Fruit fly (Drosophila melanogaster) whole organism, pupa: ENCODE measurements around the gene CG17666.

Source experiments
- CG4496 ChIP-seq: fragments of 200-800 bp; sonication (Bioruptor generic); IDR thresholded peaks from 3 replicates; pipeline ENCODE4 v1.3.6; 2022; ENCODE audit warnings: missing biosample characterization, missing genetic modification characterization
- Snoo ChIP-seq: fragments of 200-800 bp; sonication (Bioruptor generic); optimal IDR thresholded peaks from 3 replicates; lab custom pipeline; 2017; ENCODE audit warnings: missing biosample characterization, mild to moderate bottlenecking, missing genetic modification characterization, inconsistent platforms

DNA sequence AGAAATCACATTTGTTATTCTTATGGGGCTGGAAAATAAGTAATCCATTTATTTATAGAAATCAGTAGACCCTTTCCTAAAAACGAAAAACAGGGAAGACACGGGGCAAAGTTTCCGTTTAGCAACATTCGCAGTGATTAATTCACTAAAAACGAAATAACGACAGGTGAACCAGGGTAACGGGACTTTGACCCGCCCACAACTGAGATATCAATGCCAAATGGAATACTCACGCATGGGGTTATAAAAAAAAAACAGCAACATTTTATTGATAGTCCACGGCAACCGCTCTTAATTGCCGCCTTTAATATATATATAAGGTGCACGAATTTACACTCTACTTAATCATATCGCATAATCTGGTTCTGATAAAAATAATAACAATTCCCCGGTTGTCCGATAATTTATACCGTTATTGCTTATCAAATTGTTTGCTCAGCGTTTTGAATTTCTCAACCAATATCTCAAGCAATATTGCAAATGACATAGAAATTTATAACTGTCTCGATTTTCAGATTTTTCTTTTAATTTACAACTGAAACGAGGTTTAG is 10.6 kb downstream of the CG17666 start:
- no peak for TF ChIP-seq Snoo
- TF ChIP-seq CG4496 = no peak
